Worm (Caenorhabditis elegans): ENCODE data around the gene T13A10.2.

DNA sequence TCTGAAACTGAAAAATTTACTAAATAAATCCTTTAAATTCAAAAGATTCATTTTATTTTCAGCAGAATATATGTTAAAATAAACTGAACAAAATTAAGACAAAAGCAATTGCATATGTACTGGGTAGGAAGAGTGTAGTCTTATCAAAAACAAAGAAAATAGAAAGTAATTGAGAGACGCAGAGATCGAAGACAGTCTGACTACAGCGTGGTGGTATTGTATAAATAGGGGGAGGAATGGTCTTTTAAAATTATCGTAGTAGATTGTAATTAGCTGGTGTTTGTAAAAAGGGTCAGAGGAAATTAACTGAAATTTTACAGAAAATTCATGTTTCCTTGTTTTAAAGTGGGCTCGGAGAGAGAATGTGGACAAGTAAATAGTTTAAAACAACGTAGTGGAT, 4.6 kb upstream of the T13A10.2 start, which contains the start of gene acox-3:
- TF ChIP-seq cog-1 (tag; optimal IDR thresholded peaks at IDR 0.05) (no peak), flt-1 (GFP tag; IDR thresholded peaks at IDR 0.05) (no peak), med-1 (GFP tag; optimal IDR thresholded peaks at IDR 0.05; ENCODE audit: insufficient read depth) (no peak)
